Worm (Caenorhabditis elegans) whole organism, midembryonic: ENCODE results near the gene gsnl-1.

ENCODE experiments used
- cog-1 ChIP-seq: sonication (generic microtip); optimal IDR thresholded peaks from 2 replicates; lab custom pipeline; 2016; ENCODE audit warnings: missing genetic modification characterization, missing compliant biosample characterization
- klf-2 ChIP-seq: fragments of 200-800 bp; sonication (Bioruptor generic); conservative IDR thresholded peaks from 2 replicates; pipeline ENCODE4 v1.3.6; 2022; ENCODE audit warnings: missing genetic modification reagents, missing genetic modification characterization, missing compliant biosample characterization
- tab-1 ChIP-seq: fragments of 200-800 bp; sonication (Bioruptor generic); IDR thresholded peaks from 2 replicates; pipeline ENCODE4 v1.3.6; 2022; ENCODE audit warnings: missing genetic modification characterization, missing compliant biosample characterization
- ztf-29 ChIP-seq: fragments of 200-800 bp; sonication (Bioruptor generic); IDR thresholded peaks from 2 replicates; pipeline ENCODE4 v1.3.6; 2022; ENCODE audit warnings: missing genetic modification reagents, missing genetic modification characterization, missing compliant biosample characterization

ce11 chrV:9453933-9454332 lies 42.9 kb upstream of the gsnl-1 start:
- TF ChIP-seq ztf-29 (GFP tag; lab: Robert Waterston, UW) = no peak
- TF ChIP-seq cog-1 (tag; lab: Kevin White, UChicago) = no peak
- no peak for TF ChIP-seq tab-1 (GFP tag; lab: Robert Waterston, UW)
- TF ChIP-seq klf-2 (GFP tag; lab: Robert Waterston, UW) = no peak
